Fruit fly (Drosophila melanogaster) whole organism, embryonic: Measurements from ENCODE around the gene Ppt2.
A peak's percentile ranks its signal among the peaks of the same experiment; 100 is the strongest.

Experiments
- Ada2b ChIP-seq: fragments of 200-800 bp; sonication (Bioruptor generic); IDR thresholded peaks from 2 replicates; pipeline ENCODE4 v1.3.6; 2022; ENCODE audit warnings: missing biosample characterization, missing genetic modification characterization
- Bdp1 ChIP-seq: fragments of 200-800 bp; sonication (Bioruptor generic); optimal IDR thresholded peaks from 3 replicates; lab custom pipeline; 2016; ENCODE audit warnings: missing biosample characterization, missing genetic modification characterization
- CG10267 ChIP-seq: fragments of 200-800 bp; sonication (Bioruptor generic); optimal IDR thresholded peaks from 2 replicates; lab custom pipeline; 2018; ENCODE audit warnings: missing biosample characterization, mild to moderate bottlenecking, missing genetic modification characterization, moderate library complexity
- CG12219 ChIP-seq: fragments of 200-800 bp; sonication (Bioruptor generic); optimal IDR thresholded peaks from 3 replicates; lab custom pipeline; 2018; ENCODE audit warnings: missing biosample characterization, mild to moderate bottlenecking, missing genetic modification characterization
- CG12299 ChIP-seq: fragments of 200-800 bp; sonication (Bioruptor generic); optimal IDR thresholded peaks from 2 replicates; lab custom pipeline; 2018; ENCODE audit warnings: missing biosample characterization, mild to moderate bottlenecking, missing genetic modification characterization
- CG1233 ChIP-seq: fragments of 200-800 bp; sonication (Bioruptor generic); optimal IDR thresholded peaks from 4 replicates; lab custom pipeline; 2018; ENCODE audit warnings: missing biosample characterization, mild to moderate bottlenecking, missing genetic modification characterization
- CG15269 ChIP-seq: fragments of 200-800 bp; sonication (Bioruptor generic); optimal IDR thresholded peaks from 2 replicates; lab custom pipeline; 2018; ENCODE audit warnings: missing biosample characterization, mild to moderate bottlenecking, missing genetic modification characterization, moderate library complexity
- CG17186 ChIP-seq: fragments of 200-800 bp; sonication (Bioruptor generic); optimal IDR thresholded peaks from 3 replicates; lab custom pipeline; 2017; ENCODE audit warnings: missing biosample characterization, missing genetic modification reagents, missing genetic modification characterization
- CG18619 ChIP-seq: fragments of 200-800 bp; sonication (Bioruptor generic); optimal IDR thresholded peaks from 3 replicates; lab custom pipeline; 2017; ENCODE audit warnings: missing biosample characterization, mild to moderate bottlenecking, missing genetic modification characterization
- CG18764 ChIP-seq: fragments of 200-800 bp; sonication (Bioruptor generic); optimal IDR thresholded peaks from 3 replicates; lab custom pipeline; 2016; ENCODE audit warnings: missing biosample characterization, missing genetic modification characterization
- CG4404 ChIP-seq: fragments of 200-800 bp; sonication (Bioruptor generic); IDR thresholded peaks from 2 replicates; pipeline ENCODE4 v1.3.6; 2022; ENCODE audit warnings: missing biosample characterization, missing genetic modification characterization
- CG4707 ChIP-seq: fragments of 200-800 bp; sonication (Bioruptor generic); optimal IDR thresholded peaks from 2 replicates; lab custom pipeline; 2018; ENCODE audit warnings: missing biosample characterization, mild to moderate bottlenecking, missing genetic modification characterization, moderate library complexity
- CG8281 ChIP-seq: fragments of 200-800 bp; sonication (Bioruptor generic); optimal IDR thresholded peaks from 2 replicates; lab custom pipeline; 2018; ENCODE audit warnings: missing biosample characterization, mild to moderate bottlenecking, missing genetic modification characterization, moderate library complexity
- Dll ChIP-seq: fragments of 200-800 bp; sonication (Bioruptor generic); IDR thresholded peaks from 4 replicates; pipeline ENCODE4 v1.3.6; 2022; ENCODE audit warnings: missing biosample characterization, missing genetic modification characterization; ENCODE audit not compliant: partially characterized antibody
- Doc2 ChIP-seq: fragments of 200-800 bp; sonication (Bioruptor generic); IDR thresholded peaks from 2 replicates; pipeline ENCODE4 v1.3.6; 2022; ENCODE audit warnings: missing biosample characterization, missing genetic modification characterization
- GATAe ChIP-seq: fragments of 200-800 bp; sonication (Bioruptor generic); conservative IDR thresholded peaks from 2 replicates; pipeline ENCODE4 v1.3.6; 2022; ENCODE audit warnings: missing biosample characterization, missing genetic modification characterization
- Lhr ChIP-seq: fragments of 200-800 bp; sonication (Bioruptor generic); optimal IDR thresholded peaks from 3 replicates; lab custom pipeline; 2017; ENCODE audit warnings: mild to moderate bottlenecking, missing biosample characterization, missing genetic modification reagents, missing genetic modification characterization
- Meics ChIP-seq: fragments of 200-800 bp; sonication (Bioruptor generic); optimal IDR thresholded peaks from 2 replicates; lab custom pipeline; 2017; ENCODE audit warnings: missing biosample characterization, mild to moderate bottlenecking, missing genetic modification characterization
- Mes4 ChIP-seq: fragments of 200-800 bp; sonication (Bioruptor generic); optimal IDR thresholded peaks from 2 replicates; lab custom pipeline; 2016; ENCODE audit warnings: missing biosample characterization, missing genetic modification characterization
- Opbp ChIP-seq: fragments of 200-800 bp; sonication (Bioruptor generic); IDR thresholded peaks from 3 replicates; pipeline ENCODE4 v1.3.6; 2022; ENCODE audit warnings: missing biosample characterization, missing genetic modification characterization; ENCODE audit not compliant: partially characterized antibody
- Optix ChIP-seq: fragments of 200-800 bp; sonication (Bioruptor generic); IDR thresholded peaks from 3 replicates; pipeline ENCODE4 v1.3.6; 2022; ENCODE audit warnings: missing biosample characterization, missing genetic modification characterization
- PHDP ChIP-seq: fragments of 200-800 bp; sonication (Bioruptor generic); optimal IDR thresholded peaks from 3 replicates; lab custom pipeline; 2018; ENCODE audit warnings: missing biosample characterization, mild to moderate bottlenecking, missing genetic modification characterization, moderate library complexity
- Pdp1 ChIP-seq, 2 experiments: fragments of 200-800 bp; sonication (Bioruptor generic); optimal IDR thresholded peaks; 3 replicates each; lab custom pipeline; 2016; ENCODE audit warnings: missing biosample characterization in 2 of 2, missing genetic modification characterization in 2 of 2, mild to moderate bottlenecking in 1 of 2, moderate library complexity in 1 of 2
- Sox100B ChIP-seq: fragments of 200-800 bp; sonication (Bioruptor generic); optimal IDR thresholded peaks from 3 replicates; lab custom pipeline; 2018; ENCODE audit warnings: missing biosample characterization, mild to moderate bottlenecking, missing genetic modification characterization
- YL-1 ChIP-seq: fragments of 200-800 bp; sonication (Bioruptor generic); optimal IDR thresholded peaks from 3 replicates; lab custom pipeline; 2017; ENCODE audit warnings: missing biosample characterization, mild to moderate bottlenecking, missing genetic modification characterization
- al ChIP-seq: fragments of 200-800 bp; sonication (Bioruptor generic); IDR thresholded peaks from 2 replicates; pipeline ENCODE4 v1.3.6; 2022; ENCODE audit warnings: missing biosample characterization, missing genetic modification characterization
- ash1 ChIP-seq: fragments of 200-800 bp; sonication (Bioruptor generic); optimal IDR thresholded peaks from 2 replicates; lab custom pipeline; 2018; ENCODE audit warnings: missing biosample characterization, mild to moderate bottlenecking, missing genetic modification characterization
- bsh ChIP-seq, 2 experiments: fragments of 200-800 bp; sonication (Bioruptor generic); optimal IDR thresholded peaks; 2 replicates each; lab custom pipeline; 2017 to 2018; ENCODE audit warnings: mild to moderate bottlenecking in 2 of 2, missing biosample characterization in 2 of 2, missing genetic modification characterization in 2 of 2, moderate library complexity in 1 of 2
- crc ChIP-seq: fragments of 200-800 bp; sonication (Bioruptor generic); optimal IDR thresholded peaks from 2 replicates; lab custom pipeline; 2016; ENCODE audit warnings: missing biosample characterization, missing genetic modification characterization
- dpn ChIP-seq, 2 experiments: fragments of 200-800 bp; sonication (Bioruptor generic); optimal IDR thresholded peaks; 3 replicates each; lab custom pipeline; 2016; ENCODE audit warnings: missing biosample characterization in 2 of 2, missing genetic modification characterization in 2 of 2
- emc ChIP-seq: fragments of 200-800 bp; sonication (Bioruptor generic); optimal IDR thresholded peaks from 2 replicates; lab custom pipeline; 2016; ENCODE audit warnings: missing biosample characterization, missing genetic modification characterization
- eve ChIP-seq, 2 experiments: fragments of >200 bp; optimal IDR thresholded peaks; 2 replicates each; lab custom pipeline; 2017; ENCODE audit warnings: missing biosample characterization in 2 of 2, missing genetic modification characterization in 2 of 2
- fd3F ChIP-seq: fragments of 200-800 bp; sonication (Bioruptor generic); optimal IDR thresholded peaks from 2 replicates; lab custom pipeline; 2018; ENCODE audit warnings: missing biosample characterization, mild to moderate bottlenecking, missing genetic modification characterization, moderate library complexity
- fd64A ChIP-seq: fragments of 200-800 bp; sonication (Bioruptor generic); optimal IDR thresholded peaks from 3 replicates; lab custom pipeline; 2018; ENCODE audit warnings: missing biosample characterization, mild to moderate bottlenecking, missing genetic modification characterization
- gcm2 ChIP-seq: fragments of 200-800 bp; sonication (Bioruptor generic); optimal IDR thresholded peaks from 2 replicates; lab custom pipeline; 2016; ENCODE audit warnings: missing biosample characterization, missing genetic modification characterization
- gem ChIP-seq: fragments of 200-800 bp; sonication (Bioruptor generic); optimal IDR thresholded peaks from 2 replicates; lab custom pipeline; 2019; ENCODE audit warnings: missing biosample characterization, mild to moderate bottlenecking, missing genetic modification characterization, moderate library complexity
- ham ChIP-seq: fragments of 200-800 bp; sonication (Bioruptor generic); IDR thresholded peaks from 2 replicates; pipeline ENCODE4 v1.3.6; 2022; ENCODE audit warnings: missing biosample characterization, missing genetic modification characterization
- jigr1 ChIP-seq: fragments of 200-800 bp; sonication (Bioruptor generic); IDR thresholded peaks from 3 replicates; pipeline ENCODE4 v1.3.6; 2022; ENCODE audit warnings: missing biosample characterization, missing genetic modification characterization
- ken ChIP-seq: fragments of 200-800 bp; sonication (Bioruptor generic); IDR thresholded peaks from 3 replicates; pipeline ENCODE4 v1.3.6; 2022; ENCODE audit warnings: missing biosample characterization, missing genetic modification characterization
- prd ChIP-seq, 3 experiments: fragments of >200 bp in 2 of 3; fragments of 200-800 bp in 1 of 3; sonication (Bioruptor generic) in 1 of 3; optimal IDR thresholded peaks in 2 of 3; IDR thresholded peaks in 1 of 3; 2 replicates in 2 of 3; 3 replicates in 1 of 3; pipeline versions ENCODE4 v1.3.6 to Lab custom; 2017 to 2022; ENCODE audit warnings: missing biosample characterization in 1 of 3, missing genetic modification characterization in 1 of 3
- pum ChIP-seq: fragments of 200-800 bp; sonication (Bioruptor generic); optimal IDR thresholded peaks from 2 replicates; lab custom pipeline; 2016; ENCODE audit warnings: missing biosample characterization, missing genetic modification characterization
- pzg ChIP-seq: fragments of 200-800 bp; sonication (Bioruptor generic); optimal IDR thresholded peaks from 3 replicates; lab custom pipeline; 2018; ENCODE audit warnings: missing biosample characterization, mild to moderate bottlenecking, missing genetic modification characterization, moderate library complexity
- seq ChIP-seq: fragments of 200-800 bp; sonication (Bioruptor generic); IDR thresholded peaks from 2 replicates; pipeline ENCODE4 v1.3.6; 2022; ENCODE audit warnings: missing biosample characterization, missing genetic modification characterization
- sisA ChIP-seq: fragments of 200-800 bp; sonication (Bioruptor generic); IDR thresholded peaks from 2 replicates; pipeline ENCODE4 v1.3.6; 2022; ENCODE audit warnings: missing biosample characterization, missing genetic modification characterization
- sug ChIP-seq: fragments of 200-800 bp; optimal IDR thresholded peaks from 2 replicates; lab custom pipeline; 2019; ENCODE audit warnings: missing biosample characterization, mild to moderate bottlenecking, missing genetic modification characterization, moderate library complexity
- tll ChIP-seq, 2 experiments: fragments of 200-800 bp in 1 of 2; fragments of >200 bp in 1 of 2; sonication (Bioruptor generic) in 1 of 2; optimal IDR thresholded peaks; 2 replicates each; lab custom pipeline; 2017 to 2019; ENCODE audit warnings: missing biosample characterization in 2 of 2, missing genetic modification characterization in 2 of 2, mild to moderate bottlenecking in 1 of 2, moderate library complexity in 1 of 2
- ttk ChIP-seq: fragments of 200-800 bp; sonication (Bioruptor generic); IDR thresholded peaks from 2 replicates; pipeline ENCODE4 v2.1.2; 2022; ENCODE audit warnings: missing biosample characterization, missing genetic modification characterization
- unc-4 ChIP-seq: fragments of 200-800 bp; sonication (Bioruptor generic); IDR thresholded peaks from 2 replicates; pipeline ENCODE4 v1.3.6; 2022; ENCODE audit warnings: missing biosample characterization, missing genetic modification characterization; ENCODE audit not compliant: partially characterized antibody
- zen ChIP-seq: fragments of 200-800 bp; sonication (Bioruptor generic); optimal IDR thresholded peaks from 3 replicates; lab custom pipeline; 2018; ENCODE audit warnings: missing biosample characterization, mild to moderate bottlenecking, missing genetic modification characterization, moderate library complexity

The Ppt2 gene

DNA sequence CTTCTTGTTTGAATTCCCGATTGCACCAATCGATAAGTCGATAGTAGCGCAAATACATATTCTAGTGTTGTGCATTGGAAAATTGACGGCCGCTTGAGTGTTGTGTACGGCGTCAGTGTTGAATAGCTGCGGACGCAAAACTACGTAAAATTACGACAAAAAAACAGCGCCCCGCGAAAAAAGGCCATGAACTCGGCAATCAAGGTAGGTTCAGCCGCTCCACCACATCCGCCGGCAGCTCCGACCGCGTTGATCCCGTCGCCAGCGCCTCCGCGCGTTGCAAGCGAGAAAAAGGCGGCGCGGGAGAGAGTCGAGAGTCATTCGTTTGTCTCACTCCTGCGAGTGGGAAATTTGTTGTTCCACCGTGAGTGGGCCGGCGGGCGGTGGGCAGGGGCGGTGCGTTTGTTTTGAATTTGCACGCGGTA is 2.2 kb upstream of the Ppt2 start, which contains the start of gene CG33695 (continued):
- peak; percentile 91 for TF ChIP-seq YL-1 (GFP tag; lab: Kevin White, UChicago)
- no peak for TF ChIP-seq CG8281 (tag; lab: Kevin White, UChicago)
- TF ChIP-seq pum (GFP tag; lab: Kevin White, UChicago), result peak; percentile 68
- TF ChIP-seq Pdp1 (GFP tag; optimal IDR thresholded peaks at IDR 0.05; lab: Kevin White, UChicago), result peak; percentile 59 to 77
- peak; percentile 84 for TF ChIP-seq CG17186 (GFP tag; lab: Kevin White, UChicago)
- TF ChIP-seq eve (GFP tag; optimal IDR thresholded peaks at IDR 0.05; lab: Kevin White, UChicago), result no peak
- peak; percentile 68; the same call in 2 of the 3 replicates for TF ChIP-seq Opbp (GFP tag; lab: Robert Waterston, UW)
- no peak for TF ChIP-seq CG12299 (tag; lab: Kevin White, UChicago)
- no peak for TF ChIP-seq gem (tag; lab: Kevin White, UChicago)
- no peak for TF ChIP-seq fd64A (GFP tag; lab: Kevin White, UChicago)
- TF ChIP-seq gcm2 (GFP tag; lab: Kevin White, UChicago), result no peak
- no peak for TF ChIP-seq al (GFP tag; lab: Robert Waterston, UW)
- no peak for TF ChIP-seq ham (GFP tag; lab: Robert Waterston, UW)
- TF ChIP-seq Meics (GFP tag; lab: Kevin White, UChicago), result no peak
- TF ChIP-seq Sox100B, result no peak
- peak; percentile 44 for TF ChIP-seq emc (GFP tag; lab: Kevin White, UChicago)
- TF ChIP-seq sisA (GFP tag; lab: Robert Waterston, UW), result peak; percentile 45; the same call in 1 of the 2 replicates
- no peak for TF ChIP-seq CG4707
- TF ChIP-seq sug (tag; lab: Kevin White, UChicago), result peak; percentile 64
- no peak for TF ChIP-seq GATAe (GFP tag; lab: Robert Waterston, UW)
- TF ChIP-seq CG18619, result peak; percentile 43
- TF ChIP-seq prd (optimal IDR thresholded peaks at IDR 0.05; lab: Kevin White, UChicago), result no peak
- TF ChIP-seq prd (GFP tag; IDR thresholded peaks at IDR 0.05; lab: Robert Waterston, UW), result peak; percentile 56; the same call in 2 of the 3 replicates
- TF ChIP-seq Doc2 (GFP tag; lab: Robert Waterston, UW), result no peak
- peak; percentile 56 for TF ChIP-seq PHDP (tag; lab: Kevin White, UChicago)
- 0 out of 2 replicates have a peak, but pooled peaks have one; percentile 5 for TF ChIP-seq Ada2b (GFP tag; lab: Robert Waterston, UW)
- no peak for TF ChIP-seq fd3F (GFP tag; lab: Kevin White, UChicago)
- TF ChIP-seq dpn (GFP tag; optimal IDR thresholded peaks at IDR 0.05; lab: Kevin White, UChicago), result peak; percentile 75 to 82
- TF ChIP-seq Mes4 (GFP tag; lab: Kevin White, UChicago), result no peak
- TF ChIP-seq CG15269, result no peak
- peak; percentile 59 for TF ChIP-seq unc-4 (GFP tag; lab: Robert Waterston, UW)
- TF ChIP-seq crc (GFP tag; lab: Kevin White, UChicago), result peak; percentile 35
- TF ChIP-seq pzg (GFP tag; lab: Kevin White, UChicago), result peak; percentile 80
- peak; percentile 36 for TF ChIP-seq CG18764 (GFP tag; lab: Kevin White, UChicago)
- TF ChIP-seq Bdp1 (GFP tag; lab: Kevin White, UChicago), result peak; percentile 55
- peak; percentile 99 for TF ChIP-seq CG10267
- TF ChIP-seq CG12219 (GFP tag; lab: Kevin White, UChicago), result no peak
- peak; percentile 44; the same call in 1 of the 2 replicates for TF ChIP-seq CG4404 (GFP tag; lab: Robert Waterston, UW)
- TF ChIP-seq CG1233 (GFP tag; lab: Kevin White, UChicago), result no peak
- TF ChIP-seq ash1, result no peak
- peak; percentile 33 for TF ChIP-seq zen
- TF ChIP-seq bsh (GFP tag; optimal IDR thresholded peaks at IDR 0.05; lab: Kevin White, UChicago), result peak in 1 of 2 experiments; percentile 41
- TF ChIP-seq Optix (GFP tag; lab: Robert Waterston, UW), result no peak
- peak in 1 of 2 experiments; percentile 29 for TF ChIP-seq tll (GFP tag; optimal IDR thresholded peaks at IDR 0.05; lab: Kevin White, UChicago)
- no peak for TF ChIP-seq ttk
- TF ChIP-seq Dll, result peak; percentile 75
- TF ChIP-seq seq, result peak; percentile 55; the same call in 1 of the 2 replicates
- no peak for TF ChIP-seq jigr1 (GFP tag; lab: Robert Waterston, UW)
- TF ChIP-seq ken, result peak; percentile 61; the same call in 2 of the 3 replicates
- TF ChIP-seq Lhr, result no peak
